Worm (Caenorhabditis elegans) whole organism, L4 larva: Measurements from ENCODE around the gene R09E10.13.

Source experiments
- F44E2.7 ChIP-seq: fragments of 200-800 bp; sonication (Bioruptor generic); IDR thresholded peaks from 2 replicates; pipeline ENCODE4 v2.1.2; 2022; ENCODE audit warnings: missing genetic modification characterization, missing compliant biosample characterization
- T26A8.4 ChIP-seq: fragments of 200-800 bp; sonication (Bioruptor generic); IDR thresholded peaks from 2 replicates; pipeline ENCODE4 v1.3.6; 2022; ENCODE audit warnings: missing genetic modification characterization, missing compliant biosample characterization
- Y105C5A.15 ChIP-seq: fragments of 200-800 bp; sonication (Bioruptor generic); IDR thresholded peaks from 2 replicates; pipeline ENCODE4 v1.3.6; 2022; ENCODE audit warnings: missing genetic modification characterization, missing compliant biosample characterization
- Y75B8A.6 ChIP-seq: fragments of 200-800 bp; sonication (Bioruptor generic); IDR thresholded peaks from 2 replicates; pipeline ENCODE4 v1.3.6; 2022; ENCODE audit warnings: missing genetic modification reagents, missing genetic modification characterization, missing compliant biosample characterization
- ZK546.5 ChIP-seq, 2 experiments: sonication (generic microtip); optimal IDR thresholded peaks; 2 replicates each; lab custom pipeline; 2017; ENCODE audit warnings: missing biosample characterization in 2 of 2, missing genetic modification characterization in 2 of 2
- aha-1 ChIP-seq: fragments of 150-350 bp; peaks from one replicate; lab custom pipeline; 2014; ENCODE audit warnings: missing biosample characterization, missing genetic modification characterization
- arid-1 ChIP-seq: fragments of 200-800 bp; sonication (Bioruptor generic); conservative IDR thresholded peaks from 2 replicates; pipeline ENCODE4 v1.3.6; 2022; ENCODE audit warnings: missing genetic modification reagents, missing genetic modification characterization, missing compliant biosample characterization
- ceh-28 ChIP-seq: fragments of 150-350 bp; optimal IDR thresholded peaks from 2 replicates; lab custom pipeline; 2014; ENCODE audit warnings: missing biosample characterization, missing genetic modification reagents, missing genetic modification characterization
- ceh-44 ChIP-seq: fragments of 200-800 bp; sonication (Bioruptor generic); IDR thresholded peaks from 2 replicates; pipeline ENCODE4 v1.3.6; 2022; ENCODE audit warnings: missing genetic modification reagents, missing genetic modification characterization, missing compliant biosample characterization
- ceh-82 ChIP-seq: sonication (generic microtip); optimal IDR thresholded peaks from 2 replicates; lab custom pipeline; 2017; ENCODE audit warnings: missing biosample characterization, missing genetic modification characterization
- dmd-8 ChIP-seq: fragments of 200-800 bp; sonication (Bioruptor generic); IDR thresholded peaks from 2 replicates; pipeline ENCODE4 v1.3.6; 2022; ENCODE audit warnings: missing genetic modification characterization, missing compliant biosample characterization
- dmd-9 ChIP-seq: fragments of 200-800 bp; sonication (Bioruptor generic); IDR thresholded peaks from 2 replicates; pipeline ENCODE4 v1.3.6; 2022; ENCODE audit warnings: missing genetic modification reagents, missing genetic modification characterization, missing compliant biosample characterization
- egl-27 ChIP-seq: sonication (generic microtip); optimal IDR thresholded peaks from 3 replicates; lab custom pipeline; 2017; ENCODE audit warnings: missing biosample characterization, missing genetic modification reagents, missing genetic modification characterization
- egl-43 ChIP-seq: fragments of 200-800 bp; sonication (Bioruptor generic); IDR thresholded peaks from 2 replicates; pipeline ENCODE4 v1.3.6; 2022; ENCODE audit warnings: missing genetic modification reagents, missing genetic modification characterization, missing compliant biosample characterization
- fkh-10 ChIP-seq: fragments of 150-350 bp; optimal IDR thresholded peaks from 2 replicates; lab custom pipeline; 2014; ENCODE audit warnings: missing biosample characterization, missing genetic modification reagents, missing genetic modification characterization
- fos-1 ChIP-seq: fragments of 150-350 bp; optimal IDR thresholded peaks from 2 replicates; lab custom pipeline; 2014; ENCODE audit warnings: missing biosample characterization, missing genetic modification characterization
- lim-7 ChIP-seq: fragments of 200-800 bp; sonication (Bioruptor generic); IDR thresholded peaks from 2 replicates; pipeline ENCODE4 v1.3.6; 2022; ENCODE audit warnings: missing genetic modification characterization, missing compliant biosample characterization
- lin-29 ChIP-seq: fragments of 200-800 bp; sonication (Bioruptor generic); IDR thresholded peaks from 2 replicates; pipeline ENCODE4 v1.3.6; 2022; ENCODE audit warnings: missing genetic modification reagents, missing genetic modification characterization, missing compliant biosample characterization
- lin-38 ChIP-seq: fragments of 200-800 bp; sonication (Bioruptor generic); IDR thresholded peaks from 2 replicates; pipeline ENCODE4 v1.3.6; 2022; ENCODE audit warnings: missing genetic modification reagents, missing genetic modification characterization, missing compliant biosample characterization
- lin-39 ChIP-seq: fragments of 150-350 bp; optimal IDR thresholded peaks from 2 replicates; lab custom pipeline; 2014; ENCODE audit warnings: missing biosample characterization, missing genetic modification reagents, missing genetic modification characterization
- madf-5 ChIP-seq, 2 experiments: fragments of 200-800 bp; sonication (Bioruptor generic); IDR thresholded peaks; 2 replicates each; pipeline ENCODE4 v1.3.6; 2022; ENCODE audit warnings: missing compliant biosample characterization in 2 of 2, missing genetic modification characterization in 2 of 2
- mdl-1 ChIP-seq, 2 experiments: fragments of 150-350 bp in 1 of 2; sonication (generic microtip) in 1 of 2; optimal IDR thresholded peaks; 2 replicates each; lab custom pipeline; 2014 to 2017; ENCODE audit warnings: missing biosample characterization in 2 of 2, missing genetic modification characterization in 2 of 2
- mep-1 ChIP-seq: fragments of 150-350 bp; sonication (generic microtip); optimal IDR thresholded peaks from 3 replicates; lab custom pipeline; 2014; ENCODE audit warnings: missing biosample characterization, missing genetic modification characterization
- mxl-2 ChIP-seq: fragments of 200-800 bp; sonication (Bioruptor generic); conservative IDR thresholded peaks from 2 replicates; pipeline ENCODE4 v1.3.6; 2022; ENCODE audit warnings: missing genetic modification reagents, missing genetic modification characterization, missing compliant biosample characterization
- mxl-3 ChIP-seq: fragments of 200-800 bp; sonication (Bioruptor generic); optimal IDR thresholded peaks from 2 replicates; lab custom pipeline; 2018; ENCODE audit warnings: mild to moderate bottlenecking, missing genetic modification characterization, missing compliant biosample characterization
- nhr-237 ChIP-seq: sonication (generic microtip); optimal IDR thresholded peaks from 2 replicates; lab custom pipeline; 2017; ENCODE audit warnings: missing biosample characterization, missing genetic modification characterization
- nhr-28 ChIP-seq: fragments of 150-350 bp; optimal IDR thresholded peaks from 2 replicates; lab custom pipeline; 2014; ENCODE audit warnings: missing biosample characterization, missing genetic modification characterization
- nhr-41 ChIP-seq: fragments of 200-800 bp; sonication (Bioruptor generic); IDR thresholded peaks from 2 replicates; pipeline ENCODE4 v1.3.6; 2022; ENCODE audit warnings: missing genetic modification reagents, missing genetic modification characterization, missing compliant biosample characterization
- nhr-42 ChIP-seq: fragments of 200-800 bp; sonication (Bioruptor generic); IDR thresholded peaks from 2 replicates; pipeline ENCODE4 v1.3.6; 2022; ENCODE audit warnings: missing genetic modification characterization, missing compliant biosample characterization
- nhr-6 ChIP-seq: fragments of 150-350 bp; optimal IDR thresholded peaks from 2 replicates; lab custom pipeline; 2014; ENCODE audit warnings: missing biosample characterization, missing genetic modification characterization
- nhr-77 ChIP-seq: fragments of 150-350 bp; optimal IDR thresholded peaks from 2 replicates; lab custom pipeline; 2014; ENCODE audit warnings: missing biosample characterization, missing genetic modification characterization
- pha-4 ChIP-seq, 2 experiments: fragments of 150-350 bp in 1 of 2; fragments of 200-800 bp in 1 of 2; sonication (Bioruptor generic) in 1 of 2; IDR thresholded peaks in 1 of 2; optimal IDR thresholded peaks in 1 of 2; 2 replicates each; pipeline versions ENCODE4 v1.3.6 to Lab custom; 2014 to 2022; ENCODE audit warnings: missing genetic modification characterization in 2 of 2, missing genetic modification reagents in 2 of 2, missing biosample characterization in 1 of 2, missing compliant biosample characterization in 1 of 2
- rbr-2 ChIP-seq: sonication (generic microtip); optimal IDR thresholded peaks from 2 replicates; lab custom pipeline; 2016; ENCODE audit warnings: missing genotype, missing genetic modification characterization, missing compliant biosample characterization
- skn-1 ChIP-seq: fragments of 150-350 bp; optimal IDR thresholded peaks from 2 replicates; lab custom pipeline; 2014; ENCODE audit warnings: missing biosample characterization, missing genetic modification characterization
- spr-1 ChIP-seq: sonication (generic microtip); optimal IDR thresholded peaks from 2 replicates; lab custom pipeline; 2016; ENCODE audit warnings: mild to moderate bottlenecking, missing genetic modification characterization, missing compliant biosample characterization
- tag-97 ChIP-seq: fragments of 200-800 bp; sonication (Bioruptor generic); IDR thresholded peaks from 2 replicates; pipeline ENCODE4 v1.3.6; 2022; ENCODE audit warnings: missing genetic modification characterization, missing compliant biosample characterization
- unc-62 ChIP-seq, 3 experiments: fragments of 150-350 bp in 1 of 3; sonication (generic microtip); optimal IDR thresholded peaks in 2 of 3; peaks in 1 of 3; 1 replicate in 1 of 3; 2 replicates in 2 of 3; lab custom pipeline; 2014 to 2017; ENCODE audit warnings: missing biosample characterization in 3 of 3, missing genetic modification characterization in 3 of 3, missing genetic modification reagents in 3 of 3, missing genotype in 1 of 3
- zfp-2 ChIP-seq: sonication (generic microtip); optimal IDR thresholded peaks from 2 replicates; lab custom pipeline; 2016; ENCODE audit warnings: mild to moderate bottlenecking, missing genetic modification characterization, missing compliant biosample characterization
- zip-11 ChIP-seq: fragments of 200-800 bp; sonication (Bioruptor generic); IDR thresholded peaks from 2 replicates; pipeline ENCODE4 v1.3.6; 2022; ENCODE audit warnings: missing genetic modification characterization, missing compliant biosample characterization
- zip-2 ChIP-seq: fragments of 150-350 bp; optimal IDR thresholded peaks from 2 replicates; lab custom pipeline; 2014; ENCODE audit warnings: missing biosample characterization, missing genetic modification characterization
- ztf-11 ChIP-seq: fragments of 150-350 bp; optimal IDR thresholded peaks from 2 replicates; lab custom pipeline; 2014; ENCODE audit warnings: missing biosample characterization, missing genetic modification characterization
- ztf-7 ChIP-seq: fragments of 150-350 bp; optimal IDR thresholded peaks from 2 replicates; lab custom pipeline; 2014; ENCODE audit warnings: missing biosample characterization, missing genetic modification characterization

The R09E10.13 gene

ce11 chrIV:10277716-10278115 lies 17.2 kb downstream of the R09E10.13 start, which contains the start of gene Y43C5A.4:
Gene Y43C5A.4 (plus strand): TSS chrIV:10278016.
- TF ChIP-seq lim-7 (no peak), dmd-9 (GFP tag; lab: Robert Waterston, UW) (no peak), madf-5 (GFP tag; IDR thresholded peaks at IDR 0.05; lab: Robert Waterston, UW) (no peak), egl-43 (GFP tag; lab: Robert Waterston, UW) (no peak), Y75B8A.6 (GFP tag; lab: Robert Waterston, UW) (no peak), ceh-82 (tag; lab: Kevin White, UChicago) (no peak)

ce11 chrIV:10276960-10277359 lies 18.0 kb downstream of the R09E10.13 start, which contains the start of gene Y43C5A.7:
Gene Y43C5A.7 (plus strand): TSS chrIV:10277260.
- no peak for TF ChIP-seq mdl-1 (tag; optimal IDR thresholded peaks at IDR 0.05; lab: Kevin White, UChicago)
- TF ChIP-seq mep-1 (tag; lab: Kevin White, UChicago) = no peak
- TF ChIP-seq Y105C5A.15 (GFP tag; lab: Robert Waterston, UW) = no peak
- no peak for TF ChIP-seq zip-11 (GFP tag; lab: Robert Waterston, UW)
- no peak for TF ChIP-seq rbr-2 (tag; lab: Kevin White, UChicago)
- no peak for TF ChIP-seq mxl-3 (GFP tag; lab: Kevin White, UChicago)
- TF ChIP-seq ceh-44 (GFP tag; lab: Robert Waterston, UW) = no peak
- TF ChIP-seq arid-1 (GFP tag; lab: Robert Waterston, UW) = no peak
- no peak for TF ChIP-seq skn-1 (tag; lab: Kevin White, UChicago)
- no peak for TF ChIP-seq lin-39 (tag; lab: Kevin White, UChicago)
- no peak for TF ChIP-seq lin-29 (GFP tag; lab: Robert Waterston, UW)
- no peak for TF ChIP-seq zfp-2 (tag; lab: Kevin White, UChicago)
- TF ChIP-seq nhr-77 (tag; lab: Kevin White, UChicago) = no peak
- TF ChIP-seq ceh-28 = no peak
- no peak for TF ChIP-seq Y75B8A.6 (GFP tag; lab: Robert Waterston, UW)
- TF ChIP-seq nhr-42 = no peak
- no peak for TF ChIP-seq pha-4 (GFP tag; IDR thresholded peaks at IDR 0.05; lab: Robert Waterston, UW)
- TF ChIP-seq pha-4 (tag; optimal IDR thresholded peaks at IDR 0.05; lab: Kevin White, UChicago) = no peak
- TF ChIP-seq egl-43 (GFP tag; lab: Robert Waterston, UW) = no peak
- no peak for TF ChIP-seq T26A8.4 (GFP tag; lab: Robert Waterston, UW)

- TF ChIP-seq ztf-7 (tag; lab: Kevin White, UChicago) (no peak), aha-1 (tag; lab: Kevin White, UChicago) (peak; percentile 95)
Measured at ce11 chrIV:10275050-10275449, 19.9 kb downstream of the R09E10.13 start.

- no peak for TF ChIP-seq zip-2 (tag; lab: Kevin White, UChicago)
- no peak for TF ChIP-seq nhr-237 (tag; lab: Kevin White, UChicago)
- TF ChIP-seq mxl-2 (GFP tag; lab: Robert Waterston, UW) = no peak
- no peak for TF ChIP-seq egl-27 (tag; lab: Kevin White, UChicago)
- TF ChIP-seq nhr-28 (tag; lab: Kevin White, UChicago) = peak; percentile 43
- peak in 1 of 2 experiments; percentile 20 for TF ChIP-seq mdl-1 (tag; optimal IDR thresholded peaks at IDR 0.05; lab: Kevin White, UChicago)
Measured at ce11 chrIV:10273781-10274313, 21.1 kb downstream of the R09E10.13 start, which contains the start of gene Y43C5A.3. Gene Y43C5A.3 (plus strand): TSS chrIV:10274036.

ce11 chrIV:10273360-10273759 lies 21.6 kb downstream of the R09E10.13 start:
- TF ChIP-seq dmd-8 (GFP tag; lab: Robert Waterston, UW) (no peak), nhr-6 (tag; lab: Kevin White, UChicago) (no peak), lin-38 (GFP tag; lab: Robert Waterston, UW) (no peak), ZK546.5 (tag; optimal IDR thresholded peaks at IDR 0.05; lab: Kevin White, UChicago) (no peak), ztf-11 (tag; lab: Kevin White, UChicago) (no peak), aha-1 (tag; lab: Kevin White, UChicago) (peak; percentile 95), tag-97 (no peak), nhr-41 (GFP tag; lab: Robert Waterston, UW) (no peak), fos-1 (tag; lab: Kevin White, UChicago) (no peak), F44E2.7 (no peak), fkh-10 (GFP tag; lab: Kevin White, UChicago) (no peak), unc-62 (GFP tag; optimal IDR thresholded peaks at IDR 0.05 in 1 of 2; lab: Kevin White, UChicago) (peak in 1 of 2 experiments; percentile 71), unc-62 (tag; optimal IDR thresholded peaks at IDR 0.05; lab: Kevin White, UChicago) (no peak), spr-1 (no peak)
